Fruit fly (Drosophila melanogaster) whole organism, prepupa: ENCODE results near the gene Nepl18.

Experiments used
- CG10631 ChIP-seq: fragments of 200-800 bp; sonication (Bioruptor generic); optimal IDR thresholded peaks from 2 replicates; lab custom pipeline; 2016; ENCODE audit warnings: missing biosample characterization, missing genetic modification characterization
- CG11294 ChIP-seq: fragments of 200-800 bp; sonication (Bioruptor generic); IDR thresholded peaks from 2 replicates; pipeline ENCODE4 v1.3.6; 2022; ENCODE audit warnings: missing biosample characterization, missing genetic modification characterization
- CG11762 ChIP-seq: fragments of 200-800 bp; sonication (Bioruptor generic); optimal IDR thresholded peaks from 3 replicates; lab custom pipeline; 2016; ENCODE audit warnings: missing biosample characterization, missing genetic modification characterization; ENCODE audit not compliant: insufficient read depth
- CG11902 ChIP-seq: fragments of 200-800 bp; sonication (Bioruptor generic); optimal IDR thresholded peaks from 3 replicates; lab custom pipeline; 2016; ENCODE audit warnings: missing biosample characterization, missing genetic modification characterization
- CG15336 ChIP-seq: fragments of 200-800 bp; sonication (Bioruptor generic); IDR thresholded peaks from 2 replicates; pipeline ENCODE4 v1.3.6; 2022; ENCODE audit warnings: missing biosample characterization, missing genetic modification characterization
- CG1621 ChIP-seq: fragments of 200-800 bp; sonication (Bioruptor generic); optimal IDR thresholded peaks from 3 replicates; lab custom pipeline; 2018; ENCODE audit warnings: missing biosample characterization, mild to moderate bottlenecking, missing genetic modification characterization
- CG3032 ChIP-seq: fragments of 200-800 bp; optimal IDR thresholded peaks from 2 replicates; lab custom pipeline; 2019; ENCODE audit warnings: missing biosample characterization, mild to moderate bottlenecking, missing genetic modification characterization, moderate library complexity
- CG32006 ChIP-seq: fragments of 200-800 bp; sonication (Bioruptor generic); optimal IDR thresholded peaks from 3 replicates; lab custom pipeline; 2017; ENCODE audit warnings: missing biosample characterization, mild to moderate bottlenecking, missing genetic modification characterization
- CG3919 ChIP-seq: fragments of 200-800 bp; sonication (Bioruptor generic); optimal IDR thresholded peaks from 3 replicates; lab custom pipeline; 2016; ENCODE audit warnings: missing biosample characterization, missing genetic modification characterization
- CG4318 ChIP-seq: fragments of 200-800 bp; sonication (Bioruptor generic); optimal IDR thresholded peaks from 3 replicates; lab custom pipeline; 2017; ENCODE audit warnings: missing biosample characterization, mild to moderate bottlenecking, missing genetic modification characterization
- CG6163 ChIP-seq: fragments of 200-800 bp; sonication (Bioruptor generic); IDR thresholded peaks from 3 replicates; pipeline ENCODE4 v1.3.6; 2022; ENCODE audit warnings: missing biosample characterization, missing genetic modification characterization
- CG6276 ChIP-seq: fragments of 200-800 bp; sonication (Bioruptor generic); optimal IDR thresholded peaks from 2 replicates; lab custom pipeline; 2017; ENCODE audit warnings: missing biosample characterization, mild to moderate bottlenecking, missing genetic modification characterization
- CG6792 ChIP-seq: fragments of 200-800 bp; sonication (Bioruptor generic); optimal IDR thresholded peaks from 3 replicates; lab custom pipeline; 2016; ENCODE audit warnings: missing biosample characterization, missing genetic modification characterization
- CG6808 ChIP-seq: fragments of 200-800 bp; sonication (Bioruptor generic); optimal IDR thresholded peaks from 3 replicates; lab custom pipeline; 2017; ENCODE audit warnings: missing biosample characterization, missing genetic modification characterization, mild to moderate bottlenecking, moderate library complexity, missing genetic modification reagents
- CG7368 ChIP-seq: fragments of 200-800 bp; sonication (Bioruptor generic); optimal IDR thresholded peaks from 3 replicates; lab custom pipeline; 2016; ENCODE audit warnings: missing biosample characterization, missing genetic modification characterization
- CG8119 ChIP-seq: fragments of 200-800 bp; sonication (Bioruptor generic); IDR thresholded peaks from 3 replicates; pipeline ENCODE4 v1.3.6; 2022; ENCODE audit warnings: missing biosample characterization, missing genetic modification characterization
- Eip78C ChIP-seq: fragments of 200-800 bp; sonication (Bioruptor generic); peaks from one replicate; lab custom pipeline; 2016; ENCODE audit warnings: missing biosample characterization, missing genetic modification characterization
- Ets21C ChIP-seq: fragments of 200-800 bp; sonication (Bioruptor generic); optimal IDR thresholded peaks from 3 replicates; lab custom pipeline; 2016; ENCODE audit warnings: missing biosample characterization, missing genetic modification characterization
- Ets96B ChIP-seq: fragments of 200-800 bp; optimal IDR thresholded peaks from 2 replicates; lab custom pipeline; 2019; ENCODE audit warnings: missing biosample characterization, mild to moderate bottlenecking, missing genetic modification characterization, moderate library complexity
- Hr38 ChIP-seq: sonication (Bioruptor generic); optimal IDR thresholded peaks from 2 replicates; lab custom pipeline; 2016; ENCODE audit warnings: missing biosample characterization, missing genetic modification characterization
- Hr39 ChIP-seq: fragments of 200-800 bp; sonication (Bioruptor generic); optimal IDR thresholded peaks from 2 replicates; lab custom pipeline; 2016; ENCODE audit warnings: missing biosample characterization, missing genetic modification characterization
- Lpt ChIP-seq: fragments of 200-800 bp; sonication (Bioruptor generic); optimal IDR thresholded peaks from 3 replicates; lab custom pipeline; 2016; ENCODE audit warnings: missing biosample characterization, missing genetic modification characterization
- OdsH ChIP-seq: fragments of 200-800 bp; sonication (Bioruptor generic); optimal IDR thresholded peaks from 3 replicates; lab custom pipeline; 2016; ENCODE audit warnings: missing biosample characterization, missing genetic modification characterization
- Smox ChIP-seq: fragments of 200-800 bp; sonication (Bioruptor generic); optimal IDR thresholded peaks from 3 replicates; lab custom pipeline; 2016; ENCODE audit warnings: missing biosample characterization, missing genetic modification characterization
- Sox102F ChIP-seq: fragments of 200-800 bp; sonication (Bioruptor generic); optimal IDR thresholded peaks from 2 replicates; lab custom pipeline; 2016; ENCODE audit warnings: missing biosample characterization, mild to moderate bottlenecking, missing genetic modification characterization
- Sox14 ChIP-seq: fragments of 200-800 bp; sonication (Bioruptor generic); optimal IDR thresholded peaks from 3 replicates; lab custom pipeline; 2016; ENCODE audit warnings: missing biosample characterization, missing genetic modification characterization
- achi ChIP-seq: fragments of 200-800 bp; sonication (Bioruptor generic); optimal IDR thresholded peaks from 3 replicates; lab custom pipeline; 2016; ENCODE audit warnings: missing biosample characterization, missing genetic modification characterization
- acj6 ChIP-seq: fragments of 200-800 bp; sonication (Bioruptor generic); optimal IDR thresholded peaks from 3 replicates; lab custom pipeline; 2016; ENCODE audit warnings: missing biosample characterization, missing genetic modification characterization
- eg ChIP-seq: fragments of 200-800 bp; sonication (Bioruptor generic); IDR thresholded peaks from 3 replicates; pipeline ENCODE4 v1.3.6; 2022; ENCODE audit warnings: missing biosample characterization, missing genetic modification characterization
- fd59A ChIP-seq: fragments of 200-800 bp; sonication (Bioruptor generic); optimal IDR thresholded peaks from 2 replicates; lab custom pipeline; 2017; ENCODE audit warnings: missing biosample characterization, mild to moderate bottlenecking, missing genetic modification characterization, missing genetic modification reagents
- lz ChIP-seq: fragments of 200-800 bp; sonication (Bioruptor generic); optimal IDR thresholded peaks from 3 replicates; lab custom pipeline; 2016; ENCODE audit warnings: missing biosample characterization, missing genetic modification characterization
- net ChIP-seq: fragments of 200-800 bp; sonication (Bioruptor generic); optimal IDR thresholded peaks from 3 replicates; lab custom pipeline; 2016; ENCODE audit warnings: missing biosample characterization, missing genetic modification characterization
- pdm3 ChIP-seq: fragments of 200-800 bp; sonication (Bioruptor generic); optimal IDR thresholded peaks from 3 replicates; lab custom pipeline; 2016; ENCODE audit warnings: missing biosample characterization, missing genetic modification characterization
- salr ChIP-seq, 2 experiments: fragments of 200-800 bp; sonication (Bioruptor generic); optimal IDR thresholded peaks; 3 replicates each; lab custom pipeline; 2016 to 2018; ENCODE audit warnings: missing biosample characterization in 2 of 2, missing genetic modification characterization in 2 of 2, mild to moderate bottlenecking in 1 of 2
- svp ChIP-seq: fragments of 200-800 bp; sonication (Bioruptor generic); peaks from one replicate; lab custom pipeline; 2016; ENCODE audit warnings: missing biosample characterization, missing genetic modification characterization

The Nepl18 gene

dm6 chr3R:28841968-28842367 lies 33.5 kb upstream of the Nepl18 start:
- no peak for TF ChIP-seq CG3032 (tag; lab: Kevin White, UChicago)
- TF ChIP-seq CG6808 = no peak
- TF ChIP-seq Hr39 = no peak
- TF ChIP-seq svp (GFP tag; lab: Kevin White, UChicago) = no peak
- peak; percentile 78 for TF ChIP-seq Eip78C (GFP tag; lab: Kevin White, UChicago)
- TF ChIP-seq salr (GFP tag; optimal IDR thresholded peaks at IDR 0.05; lab: Kevin White, UChicago) = peak in 1 of 2 experiments; percentile 41
- no peak for TF ChIP-seq Sox102F
- TF ChIP-seq acj6 = no peak
- TF ChIP-seq pdm3 (GFP tag; lab: Kevin White, UChicago) = peak; percentile 12
- no peak for TF ChIP-seq CG7368 (GFP tag; lab: Kevin White, UChicago)
- TF ChIP-seq Lpt (GFP tag; lab: Kevin White, UChicago) = peak; percentile 25
- peak; percentile 75 for TF ChIP-seq CG8119 (GFP tag; lab: Robert Waterston, UW)
- no peak for TF ChIP-seq lz (GFP tag; lab: Kevin White, UChicago)
- TF ChIP-seq CG15336 (GFP tag; lab: Robert Waterston, UW) = peak; percentile 65
- peak; percentile 45 for TF ChIP-seq net (GFP tag; lab: Kevin White, UChicago)
- TF ChIP-seq CG11762 (GFP tag; lab: Kevin White, UChicago) = peak; percentile 7
- TF ChIP-seq Ets96B (tag; lab: Kevin White, UChicago) = peak; percentile 29
- peak; percentile 32; the same call in 1 of the 3 replicates for TF ChIP-seq eg (GFP tag; lab: Robert Waterston, UW)
- no peak for TF ChIP-seq fd59A (GFP tag; lab: Kevin White, UChicago)
- no peak for TF ChIP-seq CG11294 (GFP tag; lab: Robert Waterston, UW)
- no peak for TF ChIP-seq CG4318 (GFP tag; lab: Kevin White, UChicago)
- no peak for TF ChIP-seq CG1621 (tag; lab: Kevin White, UChicago)
- no peak for TF ChIP-seq Hr38 (GFP tag; lab: Kevin White, UChicago)
- no peak for TF ChIP-seq CG10631
- no peak for TF ChIP-seq Ets21C (GFP tag; lab: Kevin White, UChicago)
- peak; percentile 31; the same call in 1 of the 3 replicates for TF ChIP-seq CG6163 (GFP tag; lab: Robert Waterston, UW)
- peak; percentile 79 for TF ChIP-seq CG32006

DNA sequence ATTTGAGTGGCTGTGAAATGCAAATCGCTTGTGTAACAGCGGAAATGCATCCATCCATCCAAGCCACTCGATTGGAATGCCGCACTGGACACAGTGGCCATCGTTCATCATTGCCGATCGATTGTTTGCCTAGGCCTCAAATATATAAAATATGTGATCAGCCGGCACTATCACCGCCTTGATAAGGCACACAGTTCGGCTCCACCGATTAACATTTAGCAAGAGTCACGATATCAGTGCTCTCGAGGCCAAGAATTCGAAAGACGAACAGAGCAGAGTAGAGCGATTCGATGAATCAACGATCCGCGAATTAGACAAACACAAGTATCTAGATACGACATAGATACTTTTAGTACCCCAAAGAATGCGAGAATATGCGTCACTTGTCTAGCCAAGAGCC lies 33.0 kb upstream of the Nepl18 start:
- TF ChIP-seq svp (GFP tag; lab: Kevin White, UChicago) = peak; percentile 93
- no peak for TF ChIP-seq CG6792 (GFP tag; lab: Kevin White, UChicago)
- no peak for TF ChIP-seq CG3919 (GFP tag; lab: Kevin White, UChicago)
- TF ChIP-seq, all 60 proteins: peak for 1

dm6 chr3R:28843776-28844610 lies 31.4 kb upstream of the Nepl18 start:
- TF ChIP-seq net (GFP tag; lab: Kevin White, UChicago) (no peak), Smox (no peak), CG10631 (no peak), CG6276 (GFP tag; lab: Kevin White, UChicago) (no peak), acj6 (no peak), pdm3 (GFP tag; lab: Kevin White, UChicago) (no peak), Sox14 (GFP tag; lab: Kevin White, UChicago) (no peak), Hr39 (no peak), CG11902 (no peak), achi (no peak), svp (GFP tag; lab: Kevin White, UChicago) (no peak), OdsH (GFP tag; lab: Kevin White, UChicago) (no peak)
- TF ChIP-seq, all 60 proteins: peak for 0
